Fruit fly (Drosophila melanogaster) Kc167 (cell line): ENCODE data around the gene CG5149.

Experiments
- Myc ChIP-seq: fragments of >200 bp; optimal IDR thresholded peaks from 2 replicates; lab custom pipeline; 2017; ENCODE audit warnings: missing external identifiers
- Sin3A ChIP-seq: fragments of >200 bp; optimal IDR thresholded peaks from 2 replicates; lab custom pipeline; 2018; ENCODE audit warnings: missing external identifiers
- h ChIP-seq: fragments of >200 bp; optimal IDR thresholded peaks from 3 replicates; lab custom pipeline; 2018; ENCODE audit warnings: missing external identifiers
- insv ChIP-seq: fragments of >200 bp; optimal IDR thresholded peaks from 3 replicates; lab custom pipeline; 2018; ENCODE audit warnings: missing external identifiers
- psq ChIP-seq: fragments of >200 bp; optimal IDR thresholded peaks from 2 replicates; lab custom pipeline; 2017; ENCODE audit warnings: missing external identifiers
- ttk ChIP-seq: sonication (Bioruptor generic); optimal IDR thresholded peaks from 2 replicates; lab custom pipeline; 2017; ENCODE audit warnings: missing external identifiers

CG5149 gene

DNA sequence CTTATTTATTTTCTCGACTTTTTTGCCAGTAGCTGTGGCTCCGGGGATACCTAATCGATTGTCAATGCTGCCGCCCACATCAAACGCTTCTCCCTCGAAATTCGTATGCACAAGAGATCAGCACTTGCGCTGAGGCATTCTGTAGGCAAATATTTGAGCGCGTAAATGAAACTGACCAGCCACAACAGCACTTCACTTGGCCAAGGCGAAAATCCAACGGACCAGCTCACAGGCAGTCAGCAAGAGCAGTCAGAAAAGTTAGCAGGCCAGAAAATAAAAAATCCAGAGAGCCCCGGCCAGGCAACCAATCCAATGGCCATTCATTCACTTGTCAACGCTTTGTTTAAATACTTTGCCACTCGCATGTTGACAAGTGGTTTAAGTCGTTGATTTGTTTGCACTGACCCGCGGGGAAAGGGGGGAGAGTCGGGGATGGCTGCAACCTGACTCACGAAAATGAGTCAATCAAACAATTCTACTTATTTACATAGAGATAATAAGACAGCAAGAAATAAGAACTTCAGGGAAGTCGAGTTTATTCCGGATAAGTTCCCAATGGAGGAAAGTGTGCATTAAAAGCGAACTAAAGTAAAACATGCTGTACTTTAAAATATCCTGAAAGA lies 48.5 kb downstream of the CG5149 start:
- TF ChIP-seq ttk (lab: Kevin White, UChicago) (no peak), psq (lab: Kevin White, UChicago) (no peak), Myc (lab: Kevin White, UChicago) (no peak), h (lab: Kevin White, UChicago) (no peak), Sin3A (lab: Kevin White, UChicago) (no peak), insv (lab: Kevin White, UChicago) (no peak)
